Fruit fly (Drosophila melanogaster): ENCODE results near the gene NetB.
A peak's percentile ranks its signal among the peaks of the same experiment; 100 is the strongest.

dm6 chrX:14751162-14751561, 2.0 kb upstream of the NetB start:
- TF ChIP-seq usp (GFP tag; optimal IDR thresholded peaks at IDR 0.05) (no peak), psq (GFP tag; optimal IDR thresholded peaks at IDR 0.05) (no peak), h (GFP tag; optimal IDR thresholded peaks at IDR 0.05) (peak; percentile 18)
